Worm (Caenorhabditis elegans) whole organism, late embryonic: ENCODE data around the gene gly-4.

Experiments used
- C38D4.7 ChIP-seq: fragments of 200-800 bp; sonication (Bioruptor generic); optimal IDR thresholded peaks from 2 replicates; lab custom pipeline; 2018; ENCODE audit warnings: mild to moderate bottlenecking, missing genetic modification characterization, moderate library complexity, missing compliant biosample characterization
- F13H6.1 ChIP-seq: sonication (generic microtip); optimal IDR thresholded peaks from 2 replicates; lab custom pipeline; 2016; ENCODE audit warnings: missing genetic modification characterization, missing compliant biosample characterization
- K09A11.1 ChIP-seq: sonication (generic microtip); optimal IDR thresholded peaks from 2 replicates; lab custom pipeline; 2017; ENCODE audit warnings: antibody characterized with exemption, mild to moderate bottlenecking, missing genetic modification characterization, missing compliant biosample characterization; ENCODE audit not compliant: insufficient read depth
- ahr-1 ChIP-seq: sonication (generic microtip); optimal IDR thresholded peaks from 2 replicates; lab custom pipeline; 2016; ENCODE audit warnings: missing genetic modification characterization, missing compliant biosample characterization
- ama-1 ChIP-seq: fragments of 150-350 bp; optimal IDR thresholded peaks from 2 replicates; lab custom pipeline; 2014
- ceh-14 ChIP-seq: sonication (generic microtip); optimal IDR thresholded peaks from 2 replicates; lab custom pipeline; 2016; ENCODE audit warnings: missing genotype, missing genetic modification characterization, missing compliant biosample characterization
- ceh-19 ChIP-seq: fragments of 200-800 bp; sonication (Bioruptor generic); optimal IDR thresholded peaks from 2 replicates; lab custom pipeline; 2018; ENCODE audit warnings: mild to moderate bottlenecking, missing genetic modification characterization, missing compliant biosample characterization
- ceh-2 ChIP-seq: sonication (generic microtip); optimal IDR thresholded peaks from 2 replicates; lab custom pipeline; 2016; ENCODE audit warnings: missing genotype, missing genetic modification characterization, missing compliant biosample characterization
- ceh-24 ChIP-seq: sonication (generic microtip); optimal IDR thresholded peaks from 2 replicates; lab custom pipeline; 2016; ENCODE audit warnings: mild to moderate bottlenecking, missing genetic modification characterization, missing compliant biosample characterization
- ceh-30 ChIP-seq: fragments of 150-350 bp; optimal IDR thresholded peaks from 2 replicates; lab custom pipeline; 2014; ENCODE audit warnings: missing biosample characterization, missing genetic modification characterization
- ceh-31 ChIP-seq: sonication (generic microtip); optimal IDR thresholded peaks from 2 replicates; lab custom pipeline; 2016; ENCODE audit warnings: missing genetic modification characterization, missing compliant biosample characterization
- ceh-48 ChIP-seq: sonication (generic microtip); optimal IDR thresholded peaks from 2 replicates; lab custom pipeline; 2016; ENCODE audit warnings: missing genetic modification characterization, inconsistent platforms, missing compliant biosample characterization
- ceh-6 ChIP-seq: fragments of 200-800 bp; sonication (Bioruptor generic); optimal IDR thresholded peaks from 2 replicates; lab custom pipeline; 2018; ENCODE audit warnings: mild to moderate bottlenecking, missing genetic modification characterization, missing compliant biosample characterization
- ceh-9 ChIP-seq: sonication (generic microtip); optimal IDR thresholded peaks from 2 replicates; lab custom pipeline; 2016; ENCODE audit warnings: mild to moderate bottlenecking, missing genetic modification characterization, inconsistent platforms, missing compliant biosample characterization
- fax-1 ChIP-seq: sonication (generic microtip); optimal IDR thresholded peaks from 2 replicates; lab custom pipeline; 2016; ENCODE audit warnings: missing genotype, missing genetic modification characterization, missing compliant biosample characterization
- fkh-10 ChIP-seq: fragments of 150-350 bp; optimal IDR thresholded peaks from 2 replicates; lab custom pipeline; 2014; ENCODE audit warnings: missing biosample characterization, missing genetic modification reagents, missing genetic modification characterization
- fkh-6 ChIP-seq: sonication (generic microtip); optimal IDR thresholded peaks from 2 replicates; lab custom pipeline; 2016; ENCODE audit warnings: missing genetic modification characterization, missing compliant biosample characterization
- gmeb-2 ChIP-seq: sonication (generic microtip); optimal IDR thresholded peaks from 2 replicates; lab custom pipeline; 2016; ENCODE audit warnings: missing genetic modification characterization, inconsistent platforms, missing compliant biosample characterization
- hlh-13 ChIP-seq: fragments of 200-800 bp; sonication (Bioruptor generic); optimal IDR thresholded peaks from 2 replicates; lab custom pipeline; 2018; ENCODE audit warnings: mild to moderate bottlenecking, missing genetic modification characterization, missing compliant biosample characterization
- hlh-15 ChIP-seq: sonication (generic microtip); optimal IDR thresholded peaks from 2 replicates; lab custom pipeline; 2016; ENCODE audit warnings: missing genetic modification characterization, missing compliant biosample characterization
- hlh-6 ChIP-seq: sonication (generic microtip); optimal IDR thresholded peaks from 2 replicates; lab custom pipeline; 2016; ENCODE audit warnings: missing genotype, missing genetic modification characterization, missing compliant biosample characterization
- hlh-8 ChIP-seq: sonication (generic microtip); optimal IDR thresholded peaks from 2 replicates; lab custom pipeline; 2016; ENCODE audit warnings: missing genotype, missing genetic modification characterization, missing compliant biosample characterization
- lim-6 ChIP-seq: sonication (generic microtip); optimal IDR thresholded peaks from 2 replicates; lab custom pipeline; 2016; ENCODE audit warnings: missing genetic modification characterization, missing compliant biosample characterization
- lin-11 ChIP-seq: fragments of 200-800 bp; sonication (Bioruptor generic); optimal IDR thresholded peaks from 2 replicates; lab custom pipeline; 2018; ENCODE audit warnings: mild to moderate bottlenecking, missing genetic modification characterization, missing compliant biosample characterization
- nfya-1 ChIP-seq: sonication (generic microtip); optimal IDR thresholded peaks from 2 replicates; lab custom pipeline; 2017; ENCODE audit warnings: missing genetic modification characterization, mild to moderate bottlenecking, missing compliant biosample characterization, antibody characterized with exemption, moderate library complexity
- nhr-11 ChIP-seq: fragments of 150-350 bp; optimal IDR thresholded peaks from 2 replicates; lab custom pipeline; 2014; ENCODE audit warnings: missing biosample characterization, missing genetic modification characterization
- nhr-232 ChIP-seq: sonication (generic microtip); optimal IDR thresholded peaks from 2 replicates; lab custom pipeline; 2016; ENCODE audit warnings: missing genetic modification characterization, missing compliant biosample characterization
- pag-3 ChIP-seq: sonication (generic microtip); optimal IDR thresholded peaks from 2 replicates; lab custom pipeline; 2016; ENCODE audit warnings: missing compliant biosample characterization, missing genetic modification characterization, borderline replicate concordance
- pha-4 ChIP-seq: fragments of 150-350 bp; optimal IDR thresholded peaks from 2 replicates; lab custom pipeline; 2018; ENCODE audit warnings: missing biosample characterization, missing genetic modification reagents, missing genetic modification characterization
- pqm-1 ChIP-seq: sonication (generic microtip); optimal IDR thresholded peaks from 2 replicates; lab custom pipeline; 2016; ENCODE audit warnings: missing genetic modification characterization, missing compliant biosample characterization
- pros-1 ChIP-seq: fragments of 150-350 bp; optimal IDR thresholded peaks from 2 replicates; lab custom pipeline; 2014; ENCODE audit warnings: missing biosample characterization, missing genetic modification reagents, missing genetic modification characterization
- ref-2 ChIP-seq: sonication (generic microtip); optimal IDR thresholded peaks from 2 replicates; lab custom pipeline; 2016; ENCODE audit warnings: missing genetic modification characterization, missing compliant biosample characterization
- rnt-1 ChIP-seq: sonication (generic microtip); optimal IDR thresholded peaks from 2 replicates; lab custom pipeline; 2016; ENCODE audit warnings: missing genetic modification characterization, missing compliant biosample characterization
- sox-4 ChIP-seq: sonication (generic microtip); optimal IDR thresholded peaks from 2 replicates; lab custom pipeline; 2017; ENCODE audit warnings: mild to moderate bottlenecking, missing genetic modification characterization, inconsistent platforms, missing compliant biosample characterization
- tbx-7 ChIP-seq: sonication (generic microtip); optimal IDR thresholded peaks from 2 replicates; lab custom pipeline; 2016; ENCODE audit warnings: missing genotype, missing genetic modification characterization, missing compliant biosample characterization
- ttx-3 ChIP-seq: sonication (generic microtip); optimal IDR thresholded peaks from 2 replicates; lab custom pipeline; 2016; ENCODE audit warnings: missing genetic modification reagents, missing genetic modification characterization, missing compliant biosample characterization
- unc-55 ChIP-seq: sonication (generic microtip); optimal IDR thresholded peaks from 2 replicates; lab custom pipeline; 2017; ENCODE audit warnings: missing biosample characterization, missing genetic modification reagents, missing genetic modification characterization
- zip-5 ChIP-seq: sonication (generic microtip); optimal IDR thresholded peaks from 2 replicates; lab custom pipeline; 2016; ENCODE audit warnings: missing genetic modification characterization, missing compliant biosample characterization
- ztf-16 ChIP-seq: sonication (generic microtip); optimal IDR thresholded peaks from 2 replicates; lab custom pipeline; 2017; ENCODE audit warnings: missing genetic modification characterization, missing compliant biosample characterization

gly-4 gene

DNA sequence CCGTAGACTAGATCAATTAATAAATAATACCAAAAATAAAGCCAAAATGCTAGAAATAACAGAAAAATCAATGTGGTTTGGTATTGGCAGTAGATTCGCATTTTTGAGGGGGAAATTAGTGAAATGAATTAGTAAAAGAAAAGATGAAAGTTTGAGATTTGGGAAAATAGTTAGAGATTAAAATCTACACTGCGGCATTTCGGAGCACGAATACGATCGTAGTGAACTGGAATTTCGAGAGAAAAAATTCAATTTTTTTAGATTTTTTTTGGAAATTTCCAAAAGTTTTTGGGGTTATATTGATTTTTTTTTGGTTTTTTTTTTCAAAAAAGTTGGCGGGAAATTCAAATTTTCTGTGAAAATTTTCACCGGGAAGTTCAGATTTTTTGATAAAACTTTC, 27.3 kb downstream of the gly-4 start, which contains the start of gene Y116F11B.9:
Y116F11B.9 (minus strand) TSS at position 101 of the 400 bp plus-strand sequence.
- TF ChIP-seq ref-2 (tag; lab: Kevin White, UChicago) (no peak), ceh-19 (no peak), nhr-232 (tag; lab: Kevin White, UChicago) (no peak), fax-1 (tag; lab: Kevin White, UChicago) (no peak), ttx-3 (no peak), hlh-15 (tag; lab: Kevin White, UChicago) (no peak), C38D4.7 (GFP tag; lab: Kevin White, UChicago) (no peak), pha-4 (no peak), fkh-10 (GFP tag; lab: Kevin White, UChicago) (no peak), pros-1 (tag; lab: Kevin White, UChicago) (no peak), F13H6.1 (tag; lab: Kevin White, UChicago) (no peak), sox-4 (no peak), ceh-2 (tag; lab: Kevin White, UChicago) (no peak)

ce11 chrV:19860225-19860624, 34.9 kb downstream of the gly-4 start:
- TF ChIP-seq ceh-31 (tag; lab: Kevin White, UChicago) (no peak), ceh-14 (tag; lab: Kevin White, UChicago) (no peak), zip-5 (tag; lab: Kevin White, UChicago) (no peak), nhr-11 (no peak), pros-1 (tag; lab: Kevin White, UChicago) (no peak), hlh-6 (tag; lab: Kevin White, UChicago) (no peak), tbx-7 (tag; lab: Kevin White, UChicago) (no peak), ceh-30 (tag; lab: Kevin White, UChicago) (no peak)

DNA sequence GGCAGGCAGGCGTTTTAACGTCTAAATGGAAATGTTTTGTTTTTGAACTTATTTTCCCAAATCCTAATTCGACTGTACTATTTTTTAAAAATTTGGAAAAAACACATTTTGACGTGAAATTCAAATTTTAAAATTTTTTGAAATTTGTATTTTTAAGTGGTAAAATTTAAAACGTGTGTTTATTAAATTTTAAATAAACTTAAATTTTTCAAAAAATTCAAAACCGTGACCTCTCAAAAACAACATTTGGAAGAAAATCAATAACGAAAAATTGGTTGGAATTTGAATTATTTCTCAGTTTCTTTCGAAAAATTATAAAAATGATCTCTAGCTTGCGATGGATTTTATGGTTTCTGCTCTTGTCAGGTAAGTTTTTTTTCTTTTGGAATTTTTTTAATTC, 37.8 kb downstream of the gly-4 start, which contains the start of gene Y116F11B.8:
Y116F11B.8 (plus strand) TSS at position 301 of the 400 bp plus-strand sequence.
- TF ChIP-seq K09A11.1 = no peak
- TF ChIP-seq ceh-30 (tag; lab: Kevin White, UChicago) = no peak
- TF ChIP-seq C38D4.7 (GFP tag; lab: Kevin White, UChicago) = no peak
- no peak for TF ChIP-seq nfya-1
- no peak for TF ChIP-seq hlh-6 (tag; lab: Kevin White, UChicago)
- TF ChIP-seq ceh-31 (tag; lab: Kevin White, UChicago) = no peak
- no peak for TF ChIP-seq sox-4
- no peak for TF ChIP-seq lin-11 (tag; lab: Kevin White, UChicago)
- TF ChIP-seq fkh-6 = no peak
- TF ChIP-seq ceh-9 (tag; lab: Kevin White, UChicago) = no peak
- TF ChIP-seq pag-3 (tag; lab: Kevin White, UChicago) = no peak
- no peak for TF ChIP-seq ceh-24 (tag; lab: Kevin White, UChicago)
- no peak for TF ChIP-seq lim-6 (tag; lab: Kevin White, UChicago)
- no peak for TF ChIP-seq ama-1 (lab: Kevin White, UChicago)
- TF ChIP-seq pqm-1 (tag; lab: Kevin White, UChicago) = no peak
- no peak for TF ChIP-seq ceh-6 (GFP tag; lab: Kevin White, UChicago)
- no peak for TF ChIP-seq gmeb-2

DNA sequence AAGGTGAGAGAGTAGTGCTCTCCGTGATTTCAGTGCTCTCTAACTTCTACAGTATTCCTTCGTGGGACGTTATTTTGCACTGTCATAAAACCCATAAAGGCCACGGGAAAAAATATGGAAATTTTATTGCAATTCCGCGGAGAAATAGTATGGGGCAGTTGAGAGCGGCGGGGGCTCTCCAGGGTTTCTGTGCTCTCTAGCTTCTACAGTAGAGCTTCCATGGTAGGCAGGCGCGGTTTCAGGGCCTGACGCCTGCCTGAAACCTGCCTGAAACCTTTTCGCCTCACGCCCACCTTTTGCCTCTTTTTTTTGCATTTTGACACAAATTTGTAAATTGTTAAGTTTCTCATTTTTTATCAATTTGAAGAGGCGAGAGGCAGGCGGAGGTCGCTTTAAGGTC, 38.2 kb downstream of the gly-4 start:
- no peak for TF ChIP-seq unc-55 (GFP tag; lab: Kevin White, UChicago)
- TF ChIP-seq ref-2 (tag; lab: Kevin White, UChicago) = no peak
- TF ChIP-seq hlh-8 (tag; lab: Kevin White, UChicago) = no peak
- TF ChIP-seq hlh-13 = no peak
- TF ChIP-seq ceh-31 (tag; lab: Kevin White, UChicago) = no peak
- TF ChIP-seq nfya-1 = no peak
- no peak for TF ChIP-seq gmeb-2
- no peak for TF ChIP-seq ahr-1 (tag; lab: Kevin White, UChicago)
- TF ChIP-seq ceh-48 = no peak
- TF ChIP-seq ztf-16 (tag; lab: Kevin White, UChicago) = no peak
- TF ChIP-seq rnt-1 (tag; lab: Kevin White, UChicago) = no peak
- no peak for TF ChIP-seq pqm-1 (tag; lab: Kevin White, UChicago)
- TF ChIP-seq fkh-10 (GFP tag; lab: Kevin White, UChicago) = no peak
- TF ChIP-seq, all 69 proteins: peak for 0
